Worm (Caenorhabditis elegans): Measurements from ENCODE around the gene T26C5.4.

ce11 chrII:9260026-9260425 is 9.7 kb upstream of the T26C5.4 start:
- no peak for TF ChIP-seq ceh-36 (tag; optimal IDR thresholded peaks at IDR 0.05)
- peak; percentile 25 for TF ChIP-seq hmg-4 (GFP tag; optimal IDR thresholded peaks at IDR 0.05)
